Fruit fly (Drosophila melanogaster) ovary, adult (tissue): Measurements from ENCODE around the gene CG11722.

ENCODE experiments used
- CG17801 ChIP-seq: fragments of 200-800 bp; optimal IDR thresholded peaks from 2 replicates; lab custom pipeline; 2019; ENCODE audit warnings: missing biosample characterization, mild to moderate bottlenecking, missing genetic modification characterization, moderate library complexity; ENCODE audit not compliant: partially characterized antibody

Gene CG11722

DNA sequence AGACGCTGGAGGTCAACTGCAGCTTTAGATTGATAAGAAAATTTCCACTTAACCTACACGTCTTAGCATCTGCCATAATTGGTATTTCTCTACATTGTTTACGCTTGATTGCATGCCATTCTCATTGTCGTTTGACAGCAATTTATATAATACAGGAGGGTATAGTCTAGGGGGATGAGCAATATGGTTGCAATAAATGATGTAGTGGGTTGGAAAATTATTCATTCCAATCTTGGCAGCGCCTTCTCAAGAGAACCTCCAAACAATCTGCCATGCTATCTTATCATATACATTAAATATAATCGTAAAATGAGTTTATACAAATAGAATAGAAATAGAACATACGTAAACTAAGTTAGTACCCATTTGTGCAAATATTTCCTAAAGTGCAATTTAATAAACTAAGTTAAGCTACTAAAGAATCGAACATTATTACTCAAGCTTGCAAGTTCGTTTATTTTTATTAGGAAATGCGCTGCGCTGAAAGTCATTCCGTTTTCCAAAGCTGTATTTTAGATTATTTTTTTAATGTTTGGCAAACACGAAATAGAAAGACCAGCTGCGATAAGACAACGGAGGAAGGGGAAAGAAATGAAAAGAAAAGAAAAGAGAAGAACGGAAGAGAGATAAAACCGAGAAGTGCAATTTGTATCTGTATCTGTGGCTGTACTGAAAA is 33.3 kb upstream of the CG11722 start:
- no peak for TF ChIP-seq CG17801 (GFP tag; lab: Kevin White, UChicago)

DNA sequence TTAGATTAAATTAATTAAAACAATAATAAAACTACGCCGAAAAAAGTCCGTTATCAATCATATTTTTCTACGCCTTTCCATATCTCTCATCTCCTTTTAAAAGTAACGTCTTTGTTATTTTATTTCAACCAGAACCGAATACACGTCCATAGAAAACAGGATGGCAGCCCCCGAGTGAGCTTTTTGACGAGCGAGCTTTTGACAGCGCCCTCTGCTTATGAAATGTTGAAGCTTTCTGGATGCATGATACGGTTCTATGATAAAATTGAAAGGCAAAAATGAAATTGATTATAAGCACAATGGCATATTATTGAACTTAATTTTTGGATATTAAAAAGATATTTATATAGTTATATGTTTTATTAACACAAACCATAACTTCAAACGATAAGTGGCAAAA is 31.3 kb upstream of the CG11722 start:
- peak; percentile 56 for TF ChIP-seq CG17801 (GFP tag; lab: Kevin White, UChicago)

DNA sequence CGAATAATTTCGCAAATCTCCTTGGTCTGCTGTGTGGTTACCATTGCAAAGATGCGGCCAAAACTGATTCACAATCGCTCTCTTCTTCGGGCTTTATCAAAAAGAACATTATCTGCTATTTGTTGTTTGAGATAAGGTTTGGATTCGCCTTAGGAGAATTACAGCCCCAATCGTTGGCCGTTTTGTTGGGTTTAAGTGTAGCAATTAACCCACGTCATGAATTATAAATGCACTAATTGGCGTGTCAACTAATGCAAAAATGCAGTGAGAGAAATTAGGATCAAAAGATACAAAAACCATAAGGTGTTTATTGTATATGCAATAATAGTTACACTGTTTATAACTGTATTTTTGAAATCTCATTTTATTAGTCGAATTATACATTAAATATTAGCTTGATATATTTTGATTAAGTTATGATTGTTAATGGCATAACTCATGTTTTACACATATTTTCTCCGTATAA is 30.0 kb upstream of the CG11722 start, which contains the start of gene Alp13:
Alp13 (minus strand) TSS at position 51 of the 466 bp plus-strand sequence.
- peak; percentile 41 for TF ChIP-seq CG17801 (GFP tag; lab: Kevin White, UChicago)

dm6 chr3R:10070817-10071216 is 25.5 kb upstream of the CG11722 start, which contains the start of gene nerfin-2:
TSS of gene nerfin-2 (plus strand) at chr3R:10071117.
- TF ChIP-seq CG17801 (GFP tag; lab: Kevin White, UChicago), result no peak

- TF ChIP-seq CG17801 (GFP tag; lab: Kevin White, UChicago), result no peak
Measured at dm6 chr3R:10070195-10070594, 24.9 kb upstream of the CG11722 start.

DNA sequence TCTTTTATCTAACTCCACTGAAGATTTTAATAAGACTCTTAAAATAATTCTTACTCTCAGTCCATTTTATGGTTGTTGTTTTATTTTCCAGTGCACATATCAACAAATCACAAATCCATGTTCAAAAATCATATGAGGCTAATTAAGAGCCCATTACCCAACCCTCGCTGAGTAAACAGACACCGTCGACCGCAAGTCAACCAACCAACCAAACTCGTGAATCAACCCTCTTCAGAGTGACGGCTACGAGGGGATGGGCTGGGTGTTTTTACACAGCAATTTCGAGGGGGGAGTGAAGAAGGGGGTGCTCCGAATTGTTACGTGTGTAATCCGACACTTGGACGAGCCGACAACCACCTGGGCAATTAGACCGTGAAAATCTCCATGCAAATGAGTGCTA is 23.4 kb upstream of the CG11722 start:
- no peak for TF ChIP-seq CG17801 (GFP tag; lab: Kevin White, UChicago)

dm6 chr3R:10067605-10068004 is 22.3 kb upstream of the CG11722 start, which contains the start of gene CG33784:
TSS of gene CG33784 (plus strand) at chr3R:10067905.
- no peak for TF ChIP-seq CG17801 (GFP tag; lab: Kevin White, UChicago)

DNA sequence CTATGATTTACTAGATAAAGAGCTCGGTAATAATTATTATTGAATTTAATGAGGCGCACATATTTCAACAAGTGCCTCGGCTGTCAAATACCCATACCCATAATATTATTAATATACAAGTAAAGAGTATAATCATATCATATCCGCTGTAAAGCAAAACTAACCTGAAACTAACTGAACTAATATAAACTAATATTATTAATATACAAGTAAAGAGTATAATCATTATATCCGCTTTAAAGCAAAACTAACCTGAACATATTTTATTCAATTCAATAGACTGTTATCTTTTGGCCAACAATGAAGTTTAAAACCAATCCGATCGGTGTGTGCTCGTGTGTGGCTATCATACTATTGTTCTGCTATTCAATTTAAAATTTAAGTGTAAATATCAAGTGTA is 21.1 kb upstream of the CG11722 start, which contains the start of gene CG33783:
CG33783 (plus strand) TSS at position 301 of the 400 bp plus-strand sequence.
- no peak for TF ChIP-seq CG17801 (GFP tag; lab: Kevin White, UChicago)

DNA sequence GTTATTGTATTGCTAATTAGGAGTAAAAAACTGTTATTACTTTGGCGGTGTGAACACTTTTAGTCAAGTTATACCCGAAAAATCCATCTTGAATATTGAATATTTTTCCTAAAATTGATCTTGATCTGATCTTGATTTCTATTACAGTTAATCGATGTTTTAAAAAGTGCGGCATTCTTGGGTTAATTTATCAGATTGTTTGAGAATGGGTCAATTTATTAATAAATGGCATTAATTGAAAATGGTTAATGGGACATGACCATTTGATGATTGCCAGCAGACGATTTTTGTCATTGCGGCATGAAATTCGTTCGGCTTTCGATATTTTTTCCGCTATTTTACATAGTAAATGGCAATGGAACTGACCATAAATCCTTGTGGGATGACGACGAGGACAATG is 18.4 kb upstream of the CG11722 start, which contains the start of gene CG33631:
CG33631 (plus strand) TSS at position 301 of the 400 bp plus-strand sequence.
- no peak for TF ChIP-seq CG17801 (GFP tag; lab: Kevin White, UChicago)

DNA sequence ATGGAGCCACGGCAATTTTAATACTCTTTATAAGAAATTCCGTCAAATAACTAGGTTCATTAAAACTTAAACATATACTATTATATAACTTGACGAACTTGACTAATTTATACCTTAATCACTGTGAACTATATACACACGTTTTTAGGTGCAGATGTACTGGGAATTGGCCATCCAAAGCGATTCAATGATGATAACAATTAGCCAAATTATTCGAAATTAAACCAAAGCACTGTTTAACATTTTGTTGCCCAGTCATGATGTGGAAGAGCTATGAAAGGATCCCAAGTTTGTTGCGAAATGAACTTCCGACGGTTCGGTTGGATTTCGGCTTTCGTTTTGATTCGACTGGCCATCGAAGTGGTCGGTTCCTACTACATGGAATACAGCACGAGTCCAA is 17.0 kb upstream of the CG11722 start, which contains the start of gene CG33630:
CG33630 (plus strand) TSS at position 301 of the 400 bp plus-strand sequence.
- no peak for TF ChIP-seq CG17801 (GFP tag; lab: Kevin White, UChicago)

dm6 chr3R:10059952-10060351 is 14.6 kb upstream of the CG11722 start, which contains the start of gene Npc2c:
TSS of gene Npc2c (plus strand) at chr3R:10060252.
- TF ChIP-seq CG17801 (GFP tag; lab: Kevin White, UChicago), result no peak

DNA sequence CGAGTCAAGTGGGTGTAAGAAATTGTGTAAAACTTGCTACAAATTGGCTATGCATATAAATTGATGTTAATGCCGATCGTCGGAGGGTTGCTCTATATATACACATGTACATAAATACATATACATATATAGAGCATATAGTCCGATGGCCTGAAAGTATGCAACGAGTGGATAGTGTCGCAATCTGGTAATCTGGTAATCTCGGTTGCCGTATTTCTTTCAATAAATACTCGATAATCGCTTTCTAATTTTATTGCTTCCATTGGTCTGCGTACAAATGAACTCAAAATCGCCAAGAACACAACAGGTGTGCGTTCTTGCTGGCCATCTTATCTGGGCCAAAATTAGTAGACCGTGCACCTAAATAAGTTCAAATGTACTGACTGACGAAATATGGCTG is 14.0 kb upstream of the CG11722 start:
- no peak for TF ChIP-seq CG17801 (GFP tag; lab: Kevin White, UChicago)

DNA sequence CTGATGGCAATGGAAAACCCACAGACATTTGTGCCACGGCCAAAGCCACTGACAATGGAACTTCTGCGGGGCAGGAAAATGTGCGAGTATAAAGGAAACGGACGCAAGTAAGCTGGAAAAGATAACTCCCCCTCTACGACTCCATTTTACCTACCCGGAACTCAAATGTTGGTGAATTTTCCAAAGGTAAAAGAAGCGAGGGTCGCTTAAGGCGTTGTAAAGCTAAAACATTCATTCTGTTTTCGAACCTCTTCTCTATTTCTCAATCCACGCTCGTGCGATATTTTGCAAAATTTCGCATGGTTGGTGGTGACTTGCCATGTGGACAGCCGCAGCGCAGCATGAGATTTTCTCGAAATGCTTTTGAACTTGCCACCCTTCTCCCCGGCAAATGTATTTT is 11.3 kb upstream of the CG11722 start:
- no peak for TF ChIP-seq CG17801 (GFP tag; lab: Kevin White, UChicago)

dm6 chr3R:10055951-10056350 is 10.6 kb upstream of the CG11722 start, which contains the start of gene Npc2d:
TSS of gene Npc2d (minus strand) at chr3R:10056083.
- no peak for TF ChIP-seq CG17801 (GFP tag; lab: Kevin White, UChicago)

DNA sequence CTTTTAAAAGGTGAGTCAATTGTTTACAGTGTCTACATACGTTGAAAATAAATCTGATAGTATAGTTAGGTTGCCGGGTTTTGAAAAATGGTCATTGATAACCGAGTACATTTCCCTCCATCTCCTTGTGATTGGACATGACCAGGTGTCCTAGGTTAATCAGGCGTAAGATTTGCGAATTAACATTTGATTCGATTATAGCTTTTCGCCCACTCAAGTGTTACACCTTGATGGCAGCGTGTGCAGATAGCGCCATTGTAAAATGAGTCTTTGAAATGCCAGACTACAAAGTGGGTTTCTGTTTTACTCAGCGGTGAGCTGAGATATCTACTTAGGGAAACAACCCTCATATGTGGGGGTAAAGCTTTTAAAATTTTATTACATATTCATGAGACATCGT is 9.7 kb upstream of the CG11722 start:
- no peak for TF ChIP-seq CG17801 (GFP tag; lab: Kevin White, UChicago)
